Fruit fly (Drosophila melanogaster) whole organism, embryonic: Measurements from ENCODE around the gene ATPsynD.
A peak's percentile ranks its signal among the peaks of the same experiment; 100 is the strongest.

Experiments used
- Awh ChIP-seq: fragments of 200-800 bp; sonication (Bioruptor generic); IDR thresholded peaks from 2 replicates; pipeline ENCODE4, ENCODE4 v1.3.6; 2022; ENCODE audit warnings: missing biosample characterization, missing genetic modification characterization
- BEAF-32 ChIP-seq: fragments of 200-800 bp; sonication (Bioruptor generic); optimal IDR thresholded peaks from 3 replicates; lab custom pipeline; 2017; ENCODE audit warnings: missing biosample characterization, missing genetic modification characterization, mild to moderate bottlenecking, moderate library complexity, missing genetic modification reagents
- CG10462 ChIP-seq: fragments of 200-800 bp; sonication (Bioruptor generic); optimal IDR thresholded peaks from 2 replicates; lab custom pipeline; 2016; ENCODE audit warnings: missing biosample characterization, missing genetic modification characterization
- CG12942 ChIP-seq: fragments of 200-800 bp; sonication (Bioruptor generic); optimal IDR thresholded peaks from 3 replicates; lab custom pipeline; 2016; ENCODE audit warnings: missing biosample characterization, missing genetic modification characterization
- CG13624 ChIP-seq: fragments of 200-800 bp; sonication (Bioruptor generic); optimal IDR thresholded peaks from 2 replicates; lab custom pipeline; 2016; ENCODE audit warnings: missing biosample characterization, missing genetic modification characterization
- CG14014 ChIP-seq: fragments of 200-800 bp; sonication (Bioruptor generic); IDR thresholded peaks from 2 replicates; pipeline ENCODE4 v1.3.6; 2022; ENCODE audit warnings: missing biosample characterization, missing genetic modification characterization
- CG15479 ChIP-seq: fragments of 200-800 bp; sonication (Bioruptor generic); optimal IDR thresholded peaks from 3 replicates; lab custom pipeline; 2019; ENCODE audit warnings: missing biosample characterization, mild to moderate bottlenecking, missing genetic modification characterization, moderate library complexity
- CG15696 ChIP-seq: fragments of 200-800 bp; sonication (Bioruptor generic); optimal IDR thresholded peaks from 2 replicates; lab custom pipeline; 2019; ENCODE audit warnings: missing biosample characterization, mild to moderate bottlenecking, missing genetic modification characterization, moderate library complexity
- CG1792 ChIP-seq: fragments of 200-800 bp; sonication (Bioruptor generic); optimal IDR thresholded peaks from 2 replicates; lab custom pipeline; 2016; ENCODE audit warnings: missing biosample characterization, missing genetic modification characterization
- CG18476 ChIP-seq: fragments of 200-800 bp; sonication (Bioruptor generic); optimal IDR thresholded peaks from 2 replicates; lab custom pipeline; 2016; ENCODE audit warnings: missing biosample characterization, mild to moderate bottlenecking, missing genetic modification characterization
- CG31441 ChIP-seq: fragments of 200-800 bp; sonication (Bioruptor generic); IDR thresholded peaks from 2 replicates; pipeline ENCODE4 v1.3.6; 2022; ENCODE audit warnings: missing biosample characterization, missing genetic modification characterization
- CG5953 ChIP-seq: fragments of 200-800 bp; sonication (Bioruptor generic); IDR thresholded peaks from 2 replicates; pipeline ENCODE4 v1.3.6; 2022; ENCODE audit warnings: missing biosample characterization, missing genetic modification characterization
- CG8359 ChIP-seq: fragments of 200-800 bp; sonication (Bioruptor generic); optimal IDR thresholded peaks from 2 replicates; lab custom pipeline; 2017; ENCODE audit warnings: missing biosample characterization, mild to moderate bottlenecking, missing genetic modification characterization, borderline replicate concordance
- CG9932 ChIP-seq: fragments of 200-800 bp; sonication (Bioruptor generic); IDR thresholded peaks from 2 replicates; pipeline ENCODE4 v1.3.6; 2022; ENCODE audit warnings: missing biosample characterization, missing genetic modification characterization
- CrebB ChIP-seq: fragments of 200-800 bp; sonication (Bioruptor generic); optimal IDR thresholded peaks from 3 replicates; lab custom pipeline; 2018; ENCODE audit warnings: missing biosample characterization, mild to moderate bottlenecking, missing genetic modification characterization
- D19B ChIP-seq: fragments of 200-800 bp; sonication (Bioruptor generic); optimal IDR thresholded peaks from 2 replicates; lab custom pipeline; 2017; ENCODE audit warnings: missing biosample characterization, mild to moderate bottlenecking, missing genetic modification characterization
- Hr3 ChIP-seq: fragments of 200-800 bp; sonication (Bioruptor generic); optimal IDR thresholded peaks from 3 replicates; lab custom pipeline; 2016; ENCODE audit warnings: missing biosample characterization, missing genetic modification characterization
- Hr78 ChIP-seq, 2 experiments: fragments of 200-800 bp in 1 of 2; fragments of >200 bp in 1 of 2; sonication (Bioruptor generic) in 1 of 2; optimal IDR thresholded peaks; 2 replicates each; lab custom pipeline; 2017 to 2019; ENCODE audit warnings: missing biosample characterization in 2 of 2, missing genetic modification characterization in 2 of 2, mild to moderate bottlenecking in 1 of 2, moderate library complexity in 1 of 2
- Meics ChIP-seq: fragments of 200-800 bp; sonication (Bioruptor generic); optimal IDR thresholded peaks from 2 replicates; lab custom pipeline; 2017; ENCODE audit warnings: missing biosample characterization, mild to moderate bottlenecking, missing genetic modification characterization
- Pdp1 ChIP-seq, 2 experiments: fragments of 200-800 bp; sonication (Bioruptor generic); optimal IDR thresholded peaks; 3 replicates each; lab custom pipeline; 2016; ENCODE audit warnings: missing biosample characterization in 2 of 2, missing genetic modification characterization in 2 of 2, mild to moderate bottlenecking in 1 of 2, moderate library complexity in 1 of 2
- Six4 ChIP-seq: fragments of 200-800 bp; sonication (Bioruptor generic); optimal IDR thresholded peaks from 2 replicates; lab custom pipeline; 2016; ENCODE audit warnings: missing biosample characterization, missing genetic modification characterization
- Usf ChIP-seq: fragments of 200-800 bp; sonication (Bioruptor generic); optimal IDR thresholded peaks from 2 replicates; lab custom pipeline; 2017; ENCODE audit warnings: missing genotype, missing biosample characterization, missing genetic modification characterization
- abd-A ChIP-seq: fragments of 200-800 bp; sonication (Bioruptor generic); optimal IDR thresholded peaks from 3 replicates; lab custom pipeline; 2019; ENCODE audit warnings: missing biosample characterization, mild to moderate bottlenecking, missing genetic modification characterization, moderate library complexity
- amos ChIP-seq: fragments of 200-800 bp; sonication (Bioruptor generic); IDR thresholded peaks from 2 replicates; pipeline ENCODE4 v1.3.6; 2022; ENCODE audit warnings: missing biosample characterization, missing genetic modification characterization; ENCODE audit not compliant: partially characterized antibody
- dm ChIP-seq: fragments of 200-800 bp; sonication (Bioruptor generic); optimal IDR thresholded peaks from 3 replicates; lab custom pipeline; 2016; ENCODE audit warnings: missing biosample characterization, missing genetic modification characterization
- gce ChIP-seq: fragments of 200-800 bp; sonication (Bioruptor generic); IDR thresholded peaks from 3 replicates; pipeline ENCODE4 v1.3.6; 2022; ENCODE audit warnings: missing biosample characterization, missing genetic modification characterization
- grn ChIP-seq: fragments of 200-800 bp; sonication (Bioruptor generic); optimal IDR thresholded peaks from 3 replicates; lab custom pipeline; 2017; ENCODE audit warnings: missing biosample characterization, missing genetic modification characterization
- gt ChIP-seq: fragments of 200-800 bp; sonication (Bioruptor generic); IDR thresholded peaks from 2 replicates; pipeline ENCODE4 v1.3.6; 2022; ENCODE audit warnings: missing biosample characterization, missing genetic modification characterization
- kni ChIP-seq: fragments of 200-800 bp; sonication (Bioruptor generic); optimal IDR thresholded peaks from 3 replicates; lab custom pipeline; 2017; ENCODE audit warnings: mild to moderate bottlenecking, missing biosample characterization, missing genetic modification reagents, missing genetic modification characterization
- lola ChIP-seq, 3 experiments: fragments of >200 bp in 2 of 3; fragments of 200-800 bp in 1 of 3; sonication (Bioruptor generic) in 1 of 3; optimal IDR thresholded peaks; 2 replicates each; lab custom pipeline; 2017 to 2019; ENCODE audit warnings: missing biosample characterization in 3 of 3, missing genetic modification characterization in 3 of 3, mild to moderate bottlenecking in 1 of 3, moderate library complexity in 1 of 3
- peb ChIP-seq: fragments of 200-800 bp; sonication (Bioruptor generic); IDR thresholded peaks from 2 replicates; pipeline ENCODE4 v1.3.6; 2022; ENCODE audit warnings: missing biosample characterization, missing genetic modification characterization
- repo ChIP-seq: fragments of 200-800 bp; sonication (Bioruptor generic); optimal IDR thresholded peaks from 2 replicates; lab custom pipeline; 2016; ENCODE audit warnings: missing biosample characterization, missing genetic modification characterization
- run ChIP-seq: fragments of 200-800 bp; sonication (Bioruptor generic); optimal IDR thresholded peaks from 3 replicates; lab custom pipeline; 2018; ENCODE audit warnings: missing biosample characterization, mild to moderate bottlenecking, missing genetic modification characterization
- sens ChIP-seq: fragments of 200-800 bp; sonication (Bioruptor generic); peaks from one replicate; lab custom pipeline; 2016; ENCODE audit warnings: missing biosample characterization, missing genetic modification characterization
- sisA ChIP-seq: fragments of 200-800 bp; sonication (Bioruptor generic); IDR thresholded peaks from 2 replicates; pipeline ENCODE4 v1.3.6; 2022; ENCODE audit warnings: missing biosample characterization, missing genetic modification characterization
- slou ChIP-seq: fragments of 200-800 bp; sonication (Bioruptor generic); optimal IDR thresholded peaks from 3 replicates; lab custom pipeline; 2016; ENCODE audit warnings: missing biosample characterization, missing genetic modification characterization
- sug ChIP-seq: fragments of 200-800 bp; optimal IDR thresholded peaks from 2 replicates; lab custom pipeline; 2019; ENCODE audit warnings: missing biosample characterization, mild to moderate bottlenecking, missing genetic modification characterization, moderate library complexity
- tna ChIP-seq: fragments of 200-800 bp; sonication (Bioruptor generic); IDR thresholded peaks from 2 replicates; pipeline ENCODE4 v1.3.6; 2022; ENCODE audit warnings: missing biosample characterization, missing genetic modification characterization; ENCODE audit not compliant: partially characterized antibody
- usp ChIP-seq: fragments of >200 bp; optimal IDR thresholded peaks from 2 replicates; lab custom pipeline; 2017; ENCODE audit warnings: missing biosample characterization, missing genetic modification characterization
- zfh1 ChIP-seq: fragments of 200-800 bp; sonication (Bioruptor generic); IDR thresholded peaks from 3 replicates; pipeline ENCODE4 v1.3.6; 2022; ENCODE audit warnings: missing biosample characterization, missing genetic modification characterization

Gene ATPsynD

dm6 chr3R:19096299-19097048 lies 1.7 kb downstream of the ATPsynD start, which contains the start of gene CG6040 (continued):
- TF ChIP-seq CG9932 (GFP tag; lab: Robert Waterston, UW): peak; percentile 60
- peak; percentile 34 for TF ChIP-seq Meics (GFP tag; lab: Kevin White, UChicago)
- peak; percentile 28; the same call in 1 of the 2 replicates for TF ChIP-seq peb (GFP tag; lab: Robert Waterston, UW)
- TF ChIP-seq CG18476 (GFP tag; lab: Kevin White, UChicago): peak; percentile 34
- TF ChIP-seq amos: no peak; the same call in 1 of the 2 replicates
- TF ChIP-seq Hr3 (GFP tag; lab: Kevin White, UChicago): peak; percentile 30
- peak; percentile 21 for TF ChIP-seq CG1792 (GFP tag; lab: Kevin White, UChicago)
- TF ChIP-seq run (tag; lab: Kevin White, UChicago): no peak

- TF ChIP-seq sens (GFP tag; lab: Kevin White, UChicago) (peak; percentile 17), repo (no peak), gt (GFP tag; lab: Robert Waterston, UW) (no peak), CG13624 (GFP tag; lab: Kevin White, UChicago) (no peak), CG10462 (GFP tag; lab: Kevin White, UChicago) (no peak), dm (GFP tag; lab: Kevin White, UChicago) (no peak), lola (GFP tag; optimal IDR thresholded peaks at IDR 0.05; lab: Kevin White, UChicago) (no peak)
These were observed 3.5 kb downstream of the ATPsynD start for dm6 chr3R:19098272-19098671.

- TF ChIP-seq sug: peak; percentile 82
- TF ChIP-seq CrebB (tag; lab: Kevin White, UChicago): no peak
- peak in 1 of 2 experiments; percentile 12 for TF ChIP-seq Pdp1 (GFP tag; optimal IDR thresholded peaks at IDR 0.05; lab: Kevin White, UChicago)
- no peak for TF ChIP-seq CG5953
- TF ChIP-seq CG15696 (tag; lab: Kevin White, UChicago): no peak
- no peak for TF ChIP-seq CG15479 (GFP tag; lab: Kevin White, UChicago)
These were observed 5.3 kb downstream of the ATPsynD start for dm6 chr3R:19100098-19100497.

- TF ChIP-seq slou (GFP tag; lab: Kevin White, UChicago) (no peak), Pdp1 (GFP tag; optimal IDR thresholded peaks at IDR 0.05; lab: Kevin White, UChicago) (peak in 1 of 2 experiments; percentile 71), CG31441 (no peak), zfh1 (GFP tag; lab: Robert Waterston, UW) (0 out of 3 replicates have a peak, but pooled peaks have one; percentile 24), CG8359 (GFP tag; lab: Kevin White, UChicago) (peak; percentile 96), D19B (GFP tag; lab: Kevin White, UChicago) (no peak), gce (GFP tag; lab: Robert Waterston, UW) (no peak), BEAF-32 (GFP tag; lab: Kevin White, UChicago) (no peak), abd-A (no peak), usp (GFP tag; lab: Kevin White, UChicago) (no peak), Hr78 (GFP tag; optimal IDR thresholded peaks at IDR 0.05; lab: Kevin White, UChicago) (peak in 1 of 2 experiments; percentile 72), Usf (no peak), Awh (0 out of 2 replicates have a peak, but pooled peaks have one; percentile 19), kni (GFP tag; lab: Kevin White, UChicago) (no peak), CG14014 (GFP tag; lab: Robert Waterston, UW) (no peak), CG12942 (no peak), grn (GFP tag; lab: Kevin White, UChicago) (no peak), sisA (GFP tag; lab: Robert Waterston, UW) (no peak), tna (GFP tag; lab: Robert Waterston, UW) (no peak), Six4 (no peak)
These were observed 6.6 kb downstream of the ATPsynD start for dm6 chr3R:19101267-19101840.
